Fruit fly (Drosophila melanogaster) whole organism, embryonic: Measurements from ENCODE around the gene CG12194.

ENCODE experiments used
- Aef1 ChIP-seq: fragments of 200-800 bp; sonication (Bioruptor generic); IDR thresholded peaks from 3 replicates; pipeline ENCODE4 v1.3.6; 2022; ENCODE audit warnings: missing biosample characterization, missing genetic modification characterization
- Atf3 ChIP-seq: fragments of 200-800 bp; sonication (Bioruptor generic); optimal IDR thresholded peaks from 3 replicates; lab custom pipeline; 2016; ENCODE audit warnings: missing biosample characterization, missing genetic modification characterization
- BEAF-32 ChIP-seq: fragments of 200-800 bp; sonication (Bioruptor generic); optimal IDR thresholded peaks from 3 replicates; lab custom pipeline; 2017; ENCODE audit warnings: missing biosample characterization, missing genetic modification characterization, mild to moderate bottlenecking, moderate library complexity, missing genetic modification reagents
- C15 ChIP-seq: fragments of 200-800 bp; sonication (Bioruptor generic); IDR thresholded peaks from 3 replicates; pipeline ENCODE4 v1.3.6; 2022; ENCODE audit warnings: missing biosample characterization, missing genetic modification characterization
- CG10147 ChIP-seq: fragments of 200-800 bp; sonication (Bioruptor generic); optimal IDR thresholded peaks from 2 replicates; lab custom pipeline; 2019; ENCODE audit warnings: missing biosample characterization, mild to moderate bottlenecking, missing genetic modification characterization, moderate library complexity
- CG10209 ChIP-seq: fragments of 200-800 bp; sonication (Bioruptor generic); optimal IDR thresholded peaks from 3 replicates; lab custom pipeline; 2017; ENCODE audit warnings: missing biosample characterization, mild to moderate bottlenecking, missing genetic modification characterization, missing genetic modification reagents
- CG11456 ChIP-seq: fragments of 200-800 bp; sonication (Bioruptor generic); IDR thresholded peaks from 3 replicates; pipeline ENCODE4 v1.3.6; 2022; ENCODE audit warnings: missing biosample characterization, missing genetic modification characterization
- CG11696 ChIP-seq: fragments of 200-800 bp; sonication (Bioruptor generic); IDR thresholded peaks from 2 replicates; pipeline ENCODE4 v1.3.6; 2022; ENCODE audit warnings: missing biosample characterization, missing genetic modification characterization
- CG12391 ChIP-seq: fragments of 200-800 bp; sonication (Bioruptor generic); optimal IDR thresholded peaks from 3 replicates; lab custom pipeline; 2018; ENCODE audit warnings: missing biosample characterization, mild to moderate bottlenecking, missing genetic modification characterization, moderate library complexity
- CG15011 ChIP-seq: fragments of 200-800 bp; sonication (Bioruptor generic); optimal IDR thresholded peaks from 3 replicates; lab custom pipeline; 2018; ENCODE audit warnings: missing biosample characterization, mild to moderate bottlenecking, missing genetic modification characterization
- CG15601 ChIP-seq: fragments of 200-800 bp; sonication (Bioruptor generic); optimal IDR thresholded peaks from 3 replicates; lab custom pipeline; 2019; ENCODE audit warnings: missing biosample characterization, mild to moderate bottlenecking, missing genetic modification characterization, moderate library complexity
- CG17328 ChIP-seq: fragments of 200-800 bp; sonication (Bioruptor generic); IDR thresholded peaks from 2 replicates; pipeline ENCODE4 v1.3.6; 2022; ENCODE audit warnings: missing biosample characterization, missing genetic modification characterization
- CG1832 ChIP-seq: fragments of 200-800 bp; sonication (Bioruptor generic); optimal IDR thresholded peaks from 2 replicates; lab custom pipeline; 2017; ENCODE audit warnings: missing biosample characterization, mild to moderate bottlenecking, missing genetic modification characterization, inconsistent platforms
- CG18599 ChIP-seq: fragments of 200-800 bp; sonication (Bioruptor generic); optimal IDR thresholded peaks from 3 replicates; lab custom pipeline; 2017; ENCODE audit warnings: missing biosample characterization, missing genetic modification characterization, mild to moderate bottlenecking, moderate library complexity, missing genetic modification reagents
- CG2202 ChIP-seq: fragments of 200-800 bp; sonication (Bioruptor generic); optimal IDR thresholded peaks from 2 replicates; lab custom pipeline; 2018; ENCODE audit warnings: missing biosample characterization, mild to moderate bottlenecking, missing genetic modification characterization
- CG31441 ChIP-seq: fragments of 200-800 bp; sonication (Bioruptor generic); IDR thresholded peaks from 2 replicates; pipeline ENCODE4 v1.3.6; 2022; ENCODE audit warnings: missing biosample characterization, missing genetic modification characterization
- CG3163 ChIP-seq: fragments of 200-800 bp; sonication (Bioruptor generic); optimal IDR thresholded peaks from 3 replicates; lab custom pipeline; 2016; ENCODE audit warnings: missing biosample characterization, missing genetic modification characterization
- CG3838 ChIP-seq: fragments of 200-800 bp; sonication (Bioruptor generic); optimal IDR thresholded peaks from 3 replicates; lab custom pipeline; 2016; ENCODE audit warnings: missing biosample characterization, missing genetic modification characterization
- CG3847 ChIP-seq: fragments of 200-800 bp; sonication (Bioruptor generic); IDR thresholded peaks from 2 replicates; pipeline ENCODE4 v1.3.6; 2022; ENCODE audit warnings: missing biosample characterization, missing genetic modification characterization
- CG4424 ChIP-seq: fragments of 200-800 bp; sonication (Bioruptor generic); optimal IDR thresholded peaks from 3 replicates; lab custom pipeline; 2016; ENCODE audit warnings: missing biosample characterization, missing genetic modification characterization
- CG6791 ChIP-seq: fragments of 200-800 bp; sonication (Bioruptor generic); IDR thresholded peaks from 3 replicates; pipeline ENCODE4 v1.3.6; 2022; ENCODE audit warnings: missing biosample characterization, missing genetic modification characterization; ENCODE audit not compliant: partially characterized antibody
- CG8290 ChIP-seq, 3 experiments: fragments of 200-800 bp; sonication (Bioruptor generic); optimal IDR thresholded peaks; 2 replicates each; lab custom pipeline; 2016 to 2019; ENCODE audit warnings: missing biosample characterization in 3 of 3, missing genetic modification characterization in 3 of 3, mild to moderate bottlenecking in 2 of 3, moderate library complexity in 1 of 3
- CG8924 ChIP-seq: fragments of 200-800 bp; optimal IDR thresholded peaks from 3 replicates; lab custom pipeline; 2019; ENCODE audit warnings: missing biosample characterization, mild to moderate bottlenecking, missing genetic modification characterization, moderate library complexity
- CG9609 ChIP-seq: fragments of 200-800 bp; sonication (Bioruptor generic); optimal IDR thresholded peaks from 3 replicates; lab custom pipeline; 2016; ENCODE audit warnings: missing biosample characterization, missing genetic modification characterization
- CG9727 ChIP-seq: fragments of 200-800 bp; sonication (Bioruptor generic); optimal IDR thresholded peaks from 3 replicates; lab custom pipeline; 2017; ENCODE audit warnings: missing biosample characterization, mild to moderate bottlenecking, missing genetic modification characterization
- CG9817 ChIP-seq: fragments of 200-800 bp; sonication (Bioruptor generic); optimal IDR thresholded peaks from 2 replicates; lab custom pipeline; 2018; ENCODE audit warnings: missing biosample characterization, mild to moderate bottlenecking, missing genetic modification characterization, moderate library complexity
- Dip2 ChIP-seq: fragments of 200-800 bp; sonication (Bioruptor generic); IDR thresholded peaks from 2 replicates; pipeline ENCODE4 v1.3.6; 2022; ENCODE audit warnings: missing biosample characterization, missing genetic modification characterization
- Dip3 ChIP-seq: fragments of 200-800 bp; sonication (Bioruptor generic); optimal IDR thresholded peaks from 3 replicates; lab custom pipeline; 2016; ENCODE audit warnings: missing biosample characterization, missing genetic modification characterization
- Lhr ChIP-seq: fragments of 200-800 bp; sonication (Bioruptor generic); optimal IDR thresholded peaks from 3 replicates; lab custom pipeline; 2017; ENCODE audit warnings: mild to moderate bottlenecking, missing biosample characterization, missing genetic modification reagents, missing genetic modification characterization
- Max ChIP-seq: fragments of 200-800 bp; sonication (Bioruptor generic); optimal IDR thresholded peaks from 2 replicates; lab custom pipeline; 2016; ENCODE audit warnings: missing biosample characterization, mild to moderate bottlenecking, missing genetic modification characterization
- Meics ChIP-seq: fragments of 200-800 bp; sonication (Bioruptor generic); optimal IDR thresholded peaks from 2 replicates; lab custom pipeline; 2017; ENCODE audit warnings: missing biosample characterization, mild to moderate bottlenecking, missing genetic modification characterization
- NFAT ChIP-seq: fragments of 200-800 bp; sonication (Bioruptor generic); IDR thresholded peaks from 2 replicates; pipeline ENCODE4 v1.3.6; 2022; ENCODE audit warnings: missing biosample characterization, missing genetic modification characterization
- Neu2 ChIP-seq: fragments of 200-800 bp; sonication (Bioruptor generic); optimal IDR thresholded peaks from 3 replicates; lab custom pipeline; 2016; ENCODE audit warnings: missing biosample characterization, missing genetic modification characterization, borderline replicate concordance
- Ravus ChIP-seq: fragments of 200-800 bp; sonication (Bioruptor generic); IDR thresholded peaks from 2 replicates; pipeline ENCODE4 v1.3.6; 2022; ENCODE audit warnings: missing biosample characterization, missing genetic modification characterization
- Side ChIP-seq: fragments of 200-800 bp; sonication (Bioruptor generic); optimal IDR thresholded peaks from 2 replicates; lab custom pipeline; 2016; ENCODE audit warnings: missing biosample characterization, missing genetic modification characterization
- Usf ChIP-seq: fragments of 200-800 bp; sonication (Bioruptor generic); optimal IDR thresholded peaks from 2 replicates; lab custom pipeline; 2017; ENCODE audit warnings: missing genotype, missing biosample characterization, missing genetic modification characterization
- Vsx1 ChIP-seq: fragments of 200-800 bp; sonication (Bioruptor generic); optimal IDR thresholded peaks from 2 replicates; lab custom pipeline; 2017; ENCODE audit warnings: missing biosample characterization, mild to moderate bottlenecking, missing genetic modification characterization, missing genetic modification reagents
- bowl ChIP-seq: fragments of 200-800 bp; sonication (Bioruptor generic); IDR thresholded peaks from 2 replicates; pipeline ENCODE4 v1.3.6; 2022; ENCODE audit warnings: missing biosample characterization, missing genetic modification characterization
- cad ChIP-seq: fragments of >200 bp; optimal IDR thresholded peaks from 2 replicates; lab custom pipeline; 2017; ENCODE audit warnings: missing biosample characterization, missing genetic modification characterization
- cato ChIP-seq: fragments of 200-800 bp; sonication (Bioruptor generic); optimal IDR thresholded peaks from 2 replicates; lab custom pipeline; 2016; ENCODE audit warnings: missing biosample characterization, missing genetic modification characterization, borderline replicate concordance
- crol ChIP-seq: fragments of 200-800 bp; sonication (Bioruptor generic); IDR thresholded peaks from 2 replicates; pipeline ENCODE4 v1.3.6; 2022; ENCODE audit warnings: missing biosample characterization, missing genetic modification characterization
- dimm ChIP-seq: fragments of 200-800 bp; sonication (Bioruptor generic); IDR thresholded peaks from 2 replicates; pipeline ENCODE4 v1.3.6; 2022; ENCODE audit warnings: missing biosample characterization, missing genetic modification characterization
- gem ChIP-seq: fragments of 200-800 bp; sonication (Bioruptor generic); optimal IDR thresholded peaks from 2 replicates; lab custom pipeline; 2019; ENCODE audit warnings: missing biosample characterization, mild to moderate bottlenecking, missing genetic modification characterization, moderate library complexity
- h ChIP-seq: fragments of >200 bp; optimal IDR thresholded peaks from 2 replicates; lab custom pipeline; 2017
- knrl ChIP-seq: fragments of 200-800 bp; sonication (Bioruptor generic); IDR thresholded peaks from 3 replicates; pipeline ENCODE4 v1.3.6; 2022; ENCODE audit warnings: missing biosample characterization, missing genetic modification characterization; ENCODE audit not compliant: partially characterized antibody
- org-1 ChIP-seq: fragments of 200-800 bp; sonication (Bioruptor generic); optimal IDR thresholded peaks from 2 replicates; lab custom pipeline; 2017; ENCODE audit warnings: missing biosample characterization, missing genetic modification characterization
- run ChIP-seq: fragments of 200-800 bp; sonication (Bioruptor generic); optimal IDR thresholded peaks from 3 replicates; lab custom pipeline; 2018; ENCODE audit warnings: missing biosample characterization, mild to moderate bottlenecking, missing genetic modification characterization
- vfl ChIP-seq: fragments of 200-800 bp; sonication (Bioruptor generic); optimal IDR thresholded peaks from 2 replicates; lab custom pipeline; 2016; ENCODE audit warnings: missing biosample characterization, missing genetic modification characterization
- yki ChIP-seq: fragments of >200 bp; optimal IDR thresholded peaks from 3 replicates; lab custom pipeline; 2018
- z ChIP-seq: fragments of 200-800 bp; sonication (Bioruptor generic); IDR thresholded peaks from 3 replicates; pipeline ENCODE4 v1.3.6; 2022; ENCODE audit warnings: missing biosample characterization, missing genetic modification characterization

CG12194 gene

DNA sequence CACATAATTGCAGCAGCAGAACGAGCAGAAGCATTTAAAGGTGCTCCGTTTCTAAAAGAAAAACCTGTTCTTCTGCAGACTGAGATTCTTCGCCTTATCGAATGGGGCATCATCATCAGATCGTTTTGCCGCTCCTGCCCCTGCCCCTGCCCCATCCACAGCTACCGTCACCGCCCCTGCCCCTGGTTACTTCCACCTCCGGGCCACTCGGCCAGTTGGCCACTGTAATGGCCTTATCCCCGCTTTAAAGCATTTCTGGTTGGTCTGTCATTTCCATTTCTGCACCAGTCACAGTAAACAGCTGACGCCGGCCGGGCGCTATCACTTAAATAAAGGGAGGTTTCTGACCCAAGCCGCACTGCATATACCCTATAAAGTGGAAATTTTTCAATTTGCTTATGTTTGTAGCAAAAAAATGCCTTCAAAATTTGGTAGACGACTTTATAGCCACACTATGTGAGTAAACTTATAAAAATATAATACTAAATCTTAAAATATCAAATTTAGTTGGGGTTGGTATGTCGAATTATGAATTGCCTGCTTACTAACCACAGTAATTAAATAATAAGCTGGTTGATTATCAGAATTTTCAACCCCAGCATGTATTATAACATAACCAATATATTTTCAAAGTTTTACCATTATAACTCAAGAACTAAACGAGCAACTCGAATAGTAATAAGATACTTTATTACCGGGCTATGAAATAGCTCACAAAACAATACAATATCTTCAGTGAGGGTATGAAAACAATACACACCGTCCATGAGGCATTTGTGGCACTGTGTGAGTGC lies 27.3 kb upstream of the CG12194 start (continued):
- TF ChIP-seq yki (lab: Kevin White, UChicago) (no peak), Side (peak; percentile 3), CG6791 (no peak), BEAF-32 (no peak), cad (GFP tag; lab: Kevin White, UChicago) (no peak), cato (GFP tag; lab: Kevin White, UChicago) (no peak), Atf3 (GFP tag; lab: Kevin White, UChicago) (peak; percentile 13), CG3847 (GFP tag; lab: Robert Waterston, UW) (peak; percentile 61), h (lab: Kevin White, UChicago) (no peak), CG11696 (GFP tag; lab: Robert Waterston, UW) (no peak), Max (GFP tag; lab: Kevin White, UChicago) (peak; percentile 76), CG9727 (peak; percentile 86), CG1832 (GFP tag; lab: Kevin White, UChicago) (no peak), Dip3 (GFP tag; lab: Kevin White, UChicago) (peak; percentile 19), Meics (GFP tag; lab: Kevin White, UChicago) (peak; percentile 74), gem (tag; lab: Kevin White, UChicago) (peak; percentile 85), Lhr (GFP tag; lab: Kevin White, UChicago) (no peak), org-1 (GFP tag; lab: Kevin White, UChicago) (peak; percentile 81), CG15601 (tag; lab: Kevin White, UChicago) (peak; percentile 54), Neu2 (GFP tag; lab: Kevin White, UChicago) (no peak), Usf (peak; percentile 50), CG10147 (GFP tag; lab: Kevin White, UChicago) (peak; percentile 36), CG8924 (tag; lab: Kevin White, UChicago) (peak; percentile 84), dimm (no peak), Vsx1 (GFP tag; lab: Kevin White, UChicago) (no peak), CG18599 (GFP tag; lab: Kevin White, UChicago) (peak; percentile 72), CG17328 (GFP tag; lab: Robert Waterston, UW) (peak; percentile 24; the same call in 1 of the 2 replicates), CG10209 (GFP tag; lab: Kevin White, UChicago) (peak; percentile 82), CG31441 (GFP tag; lab: Robert Waterston, UW) (peak; percentile 66), CG2202 (peak; percentile 32), CG12391 (tag; lab: Kevin White, UChicago) (peak; percentile 77), NFAT (no peak), vfl (no peak), crol (GFP tag; lab: Robert Waterston, UW) (peak; percentile 93), Aef1 (GFP tag; lab: Robert Waterston, UW) (peak; percentile 59), Dip2 (GFP tag; lab: Robert Waterston, UW) (no peak), knrl (GFP tag; lab: Robert Waterston, UW) (no peak), bowl (GFP tag; lab: Robert Waterston, UW) (no peak), C15 (GFP tag; lab: Robert Waterston, UW) (no peak), z (GFP tag; lab: Robert Waterston, UW) (no peak), CG4424 (GFP tag; lab: Kevin White, UChicago) (peak; percentile 58), CG9817 (peak; percentile 44), CG3163 (GFP tag; lab: Kevin White, UChicago) (no peak), run (no peak), CG9609 (GFP tag; lab: Kevin White, UChicago) (peak; percentile 26), CG3838 (GFP tag; lab: Kevin White, UChicago) (no peak), Ravus (GFP tag; lab: Robert Waterston, UW) (no peak), CG15011 (GFP tag; lab: Kevin White, UChicago) (peak; percentile 25), CG11456 (GFP tag; lab: Robert Waterston, UW) (0 out of 3 replicates have a peak, but pooled peaks have one; percentile 58), CG8290 (GFP tag; optimal IDR thresholded peaks at IDR 0.05; lab: Kevin White, UChicago) (peak; percentile 26), CG8290 (tag; optimal IDR thresholded peaks at IDR 0.05; lab: Kevin White, UChicago) (no peak)
